Worm (Caenorhabditis elegans): Measurements from ENCODE around the gene frpr-14.

frpr-14 gene

ce11 chrII:650321-651005 lies at the start of gene frpr-14, which contains the start of gene K07E8.7:
frpr-14 (plus strand) TSS chrII:650955.
K07E8.7 (minus strand) TSS chrII:650367.
- TF ChIP-seq unc-120 (tag; optimal IDR thresholded peaks at IDR 0.05; ENCODE audit: poor library complexity, severe bottlenecking) (no peak), ces-1 (GFP tag; optimal IDR thresholded peaks at IDR 0.05) (peak; percentile 33), lsy-2 (tag; optimal IDR thresholded peaks at IDR 0.05) (peak; percentile 28), bed-3 (GFP tag; optimal IDR thresholded peaks at IDR 0.05) (no peak), unc-62 (GFP tag; optimal IDR thresholded peaks at IDR 0.05) (no peak)

- TF ChIP-seq unc-39 (tag; optimal IDR thresholded peaks at IDR 0.05) (no peak), nhr-2 (tag; optimal IDR thresholded peaks at IDR 0.05) (no peak), ces-1 (GFP tag; optimal IDR thresholded peaks at IDR 0.05) (peak; percentile 32), pha-4 (tag; optimal IDR thresholded peaks at IDR 0.05) (peak; percentile 51), sem-2 (GFP tag; optimal IDR thresholded peaks at IDR 0.05) (no peak), sptf-1 (tag; optimal IDR thresholded peaks at IDR 0.05) (no peak)
Observed at ce11 chrII:601305-601704, 49.5 kb upstream of the frpr-14 start.

DNA sequence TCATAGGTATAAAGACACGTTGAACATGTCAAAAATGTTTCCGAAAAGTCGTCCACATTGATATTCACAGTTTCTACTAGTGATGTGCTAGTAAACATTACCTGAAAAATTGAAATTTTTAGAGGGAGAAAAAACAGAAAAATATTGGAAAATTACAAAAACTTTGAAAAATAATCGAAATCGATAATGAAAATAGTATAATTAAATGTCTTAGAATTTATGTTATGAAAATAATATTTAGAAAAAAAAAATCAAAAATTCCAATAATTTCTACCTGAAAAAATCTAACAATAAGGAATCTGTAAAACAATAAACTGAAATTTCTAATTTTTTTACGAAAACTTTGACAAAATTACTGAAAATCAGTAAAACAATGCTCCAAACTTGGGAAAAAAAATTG lies 48.7 kb upstream of the frpr-14 start, which contains the start of gene nhl-3:
nhl-3 (minus strand) TSS at position 101 of the 400 bp plus-strand sequence.
- no peak for TF ChIP-seq snpc-4 (tag; optimal IDR thresholded peaks at IDR 0.05)
- TF ChIP-seq lsy-2 (tag; optimal IDR thresholded peaks at IDR 0.05), result no peak
- TF ChIP-seq M03D4.4 (tag; optimal IDR thresholded peaks at IDR 0.05), result no peak
- no peak for TF ChIP-seq ztf-11 (tag; optimal IDR thresholded peaks at IDR 0.05)
- TF ChIP-seq unc-39 (tag; optimal IDR thresholded peaks at IDR 0.05), result no peak
- no peak for TF ChIP-seq nhr-12 (tag; optimal IDR thresholded peaks at IDR 0.05)
- no peak for TF ChIP-seq mls-2 (tag; optimal IDR thresholded peaks at IDR 0.05)
- no peak for TF ChIP-seq elt-3 (tag; optimal IDR thresholded peaks at IDR 0.05)
- TF ChIP-seq tbx-8 (GFP tag; optimal IDR thresholded peaks at IDR 0.05), result no peak
- no peak for TF ChIP-seq blmp-1 (tag; optimal IDR thresholded peaks at IDR 0.05)
- no peak for TF ChIP-seq lin-13 (tag; optimal IDR thresholded peaks at IDR 0.05)
- no peak for TF ChIP-seq unc-62 (GFP tag; optimal IDR thresholded peaks at IDR 0.05)
- no peak for TF ChIP-seq ceh-39 (tag; optimal IDR thresholded peaks at IDR 0.05)
- no peak for TF ChIP-seq nhr-237 (tag; optimal IDR thresholded peaks at IDR 0.05)
- TF ChIP-seq nhr-2 (tag; optimal IDR thresholded peaks at IDR 0.05), result no peak
- no peak for TF ChIP-seq ceh-83 (GFP tag; optimal IDR thresholded peaks at IDR 0.05)

- TF ChIP-seq mab-5 (tag; optimal IDR thresholded peaks at IDR 0.05) (peak; percentile 79), nhr-28 (tag; optimal IDR thresholded peaks at IDR 0.05) (no peak), unc-39 (tag; optimal IDR thresholded peaks at IDR 0.05) (no peak), hlh-1 (tag; optimal IDR thresholded peaks at IDR 0.05) (peak; percentile 90), lin-13 (tag; optimal IDR thresholded peaks at IDR 0.05) (no peak), unc-120 (tag; optimal IDR thresholded peaks at IDR 0.05; ENCODE audit: poor library complexity, severe bottlenecking) (peak; percentile 3), ces-1 (GFP tag; optimal IDR thresholded peaks at IDR 0.05) (peak; percentile 76), lsy-2 (tag; optimal IDR thresholded peaks at IDR 0.05) (peak; percentile 1), unc-62 (GFP tag; optimal IDR thresholded peaks at IDR 0.05) (peak; percentile 95)
Observed at ce11 chrII:602969-603368, 47.8 kb upstream of the frpr-14 start.

ce11 chrII:605267-605666 lies 45.5 kb upstream of the frpr-14 start, which contains the start of gene W04H10.2:
W04H10.2 (plus strand) TSS chrII:605567.
- TF ChIP-seq ceh-43 (GFP tag; optimal IDR thresholded peaks at IDR 0.05), result no peak
- no peak for TF ChIP-seq elt-3 (tag; optimal IDR thresholded peaks at IDR 0.05)
- no peak for TF ChIP-seq lin-13 (tag; optimal IDR thresholded peaks at IDR 0.05)
- TF ChIP-seq zip-8 (tag; optimal IDR thresholded peaks at IDR 0.05), result no peak
- no peak for TF ChIP-seq mab-5 (tag; optimal IDR thresholded peaks at IDR 0.05)
- no peak for TF ChIP-seq ces-1 (GFP tag; optimal IDR thresholded peaks at IDR 0.05)
- no peak for TF ChIP-seq elt-1 (tag; optimal IDR thresholded peaks at IDR 0.05; ENCODE audit: borderline replicate concordance, insufficient read depth)
- no peak for TF ChIP-seq ztf-11 (tag; optimal IDR thresholded peaks at IDR 0.05)
- TF ChIP-seq nhr-28 (tag; optimal IDR thresholded peaks at IDR 0.05), result no peak
- no peak for TF ChIP-seq blmp-1 (tag; optimal IDR thresholded peaks at IDR 0.05)
- TF ChIP-seq unc-39 (tag; optimal IDR thresholded peaks at IDR 0.05), result no peak
- TF ChIP-seq nhr-76 (tag; optimal IDR thresholded peaks at IDR 0.05), result no peak
- TF ChIP-seq drap-1 (GFP tag; optimal IDR thresholded peaks at IDR 0.05), result no peak
- no peak for TF ChIP-seq lin-32 (GFP tag; optimal IDR thresholded peaks at IDR 0.05)
- TF ChIP-seq sem-2 (GFP tag; optimal IDR thresholded peaks at IDR 0.05), result no peak
- TF ChIP-seq unc-120 (tag; optimal IDR thresholded peaks at IDR 0.05; ENCODE audit: poor library complexity, severe bottlenecking), result no peak
- TF ChIP-seq pha-4 (tag; optimal IDR thresholded peaks at IDR 0.05), result no peak
- TF ChIP-seq M03D4.4 (tag; optimal IDR thresholded peaks at IDR 0.05), result no peak
- TF ChIP-seq nhr-237 (tag; optimal IDR thresholded peaks at IDR 0.05), result no peak

Measured in whole organism, mixed stage, embryonic.